Worm (Caenorhabditis elegans): ENCODE results near the gene str-263.
A peak's percentile ranks its signal among the peaks of the same experiment; 100 is the strongest.

The str-263 gene

ce11 chrV:15661580-15661979, 48.6 kb downstream of the str-263 start:
- TF ChIP-seq sma-9 (GFP tag; optimal IDR thresholded peaks at IDR 0.05) = peak; percentile 7
- TF ChIP-seq sma-9 (tag; optimal IDR thresholded peaks at IDR 0.05) = no peak
- TF ChIP-seq mdl-1 (tag; optimal IDR thresholded peaks at IDR 0.05) = no peak
- no peak for TF ChIP-seq lin-11 (tag; optimal IDR thresholded peaks at IDR 0.05)
- no peak for TF ChIP-seq fos-1 (tag; optimal IDR thresholded peaks at IDR 0.05)
- TF ChIP-seq sem-4 (tag; optimal IDR thresholded peaks at IDR 0.05) = peak; percentile 9
- TF ChIP-seq crh-2 (tag; optimal IDR thresholded peaks at IDR 0.05) = no peak
- TF ChIP-seq ama-1 (optimal IDR thresholded peaks at IDR 0.05) = no peak
- TF ChIP-seq nhr-129 (tag; optimal IDR thresholded peaks at IDR 0.05) = peak; percentile 0

- TF ChIP-seq nhr-21 (tag; optimal IDR thresholded peaks at IDR 0.05) (no peak), R02D3.7 (tag; optimal IDR thresholded peaks at IDR 0.05) (no peak), F13H6.1 (tag; optimal IDR thresholded peaks at IDR 0.05) (peak; percentile 50), egl-27 (tag; optimal IDR thresholded peaks at IDR 0.05) (peak; percentile 5), nhr-77 (tag; optimal IDR thresholded peaks at IDR 0.05) (no peak), fos-1 (tag; optimal IDR thresholded peaks at IDR 0.05) (peak; percentile 59), Y55F3AM.14 (GFP tag; optimal IDR thresholded peaks at IDR 0.05) (no peak), lsy-2 (tag; optimal IDR thresholded peaks at IDR 0.05) (peak in 1 of 2 experiments; percentile 33), skn-1 (tag; optimal IDR thresholded peaks at IDR 0.05) (no peak), unc-55 (GFP tag; optimal IDR thresholded peaks at IDR 0.05) (no peak), sem-4 (tag; optimal IDR thresholded peaks at IDR 0.05) (peak; percentile 54), ztf-1 (GFP tag; conservative IDR thresholded peaks at IDR 0.05) (no peak), nhr-237 (tag; optimal IDR thresholded peaks at IDR 0.05) (no peak), lin-39 (tag; optimal IDR thresholded peaks at IDR 0.05) (no peak), unc-62 (GFP tag; optimal IDR thresholded peaks at IDR 0.05) (no peak), ztf-11 (tag; optimal IDR thresholded peaks at IDR 0.05) (no peak), lin-11 (tag; optimal IDR thresholded peaks at IDR 0.05) (no peak), ceh-16 (tag; optimal IDR thresholded peaks at IDR 0.05) (peak; percentile 45), aly-2 (tag; optimal IDR thresholded peaks at IDR 0.05) (no peak), dmd-4 (tag; optimal IDR thresholded peaks at IDR 0.05) (no peak), mab-5 (tag; optimal IDR thresholded peaks at IDR 0.05) (no peak), ZK546.5 (tag; optimal IDR thresholded peaks at IDR 0.05) (no peak), ceh-82 (tag; optimal IDR thresholded peaks at IDR 0.05) (no peak), nhr-11 (tag; optimal IDR thresholded peaks at IDR 0.05) (no peak), zag-1 (tag; optimal IDR thresholded peaks at IDR 0.05) (no peak), nhr-10 (tag; optimal IDR thresholded peaks at IDR 0.05) (no peak), blmp-1 (tag; optimal IDR thresholded peaks at IDR 0.05; ENCODE audit: insufficient read depth) (peak; percentile 80), elt-3 (tag; optimal IDR thresholded peaks at IDR 0.05) (no peak), mdl-1 (tag; optimal IDR thresholded peaks at IDR 0.05) (no peak), C34F6.9 (tag; optimal IDR thresholded peaks at IDR 0.05) (peak; percentile 25), nhr-12 (tag; optimal IDR thresholded peaks at IDR 0.05) (no peak), peb-1 (tag; optimal IDR thresholded peaks at IDR 0.05) (no peak), alr-1 (tag; optimal IDR thresholded peaks at IDR 0.05) (no peak), elt-1 (tag; optimal IDR thresholded peaks at IDR 0.05) (peak; percentile 26), sma-3 (GFP tag; optimal IDR thresholded peaks at IDR 0.05) (no peak), ztf-4 (tag; optimal IDR thresholded peaks at IDR 0.05) (no peak), lin-13 (GFP tag; optimal IDR thresholded peaks at IDR 0.05) (no peak), snpc-4 (tag; optimal IDR thresholded peaks at IDR 0.05) (no peak), gmeb-1 (tag; optimal IDR thresholded peaks at IDR 0.05) (peak; percentile 15), sma-9 (GFP tag; optimal IDR thresholded peaks at IDR 0.05) (peak; percentile 53), sma-9 (tag; optimal IDR thresholded peaks at IDR 0.05) (no peak), mbf-1 (tag; optimal IDR thresholded peaks at IDR 0.05) (no peak), unc-39 (tag; optimal IDR thresholded peaks at IDR 0.05) (no peak), ama-1 (optimal IDR thresholded peaks at IDR 0.05) (peak; percentile 53), nhr-23 (tag; optimal IDR thresholded peaks at IDR 0.05) (no peak), nhr-25 (tag; optimal IDR thresholded peaks at IDR 0.05) (peak; percentile 79), crh-2 (tag; optimal IDR thresholded peaks at IDR 0.05) (peak; percentile 47), nhr-6 (tag; optimal IDR thresholded peaks at IDR 0.05) (peak; percentile 16), nhr-129 (tag; optimal IDR thresholded peaks at IDR 0.05) (peak; percentile 93)
These were observed 51.2 kb downstream of the str-263 start for ce11 chrV:15664053-15664661.

Data from whole organism, L2 larva.